Worm (Caenorhabditis elegans) whole organism, late embryonic: Measurements from ENCODE around the gene W09C2.9.

Experiments used
- ama-1 ChIP-seq: fragments of 150-350 bp; optimal IDR thresholded peaks from 2 replicates; lab custom pipeline; 2014
- gmeb-2 ChIP-seq: sonication (generic microtip); optimal IDR thresholded peaks from 2 replicates; lab custom pipeline; 2016; ENCODE audit warnings: missing genetic modification characterization, inconsistent platforms, missing compliant biosample characterization
- pha-4 ChIP-seq: fragments of 150-350 bp; optimal IDR thresholded peaks from 2 replicates; lab custom pipeline; 2018; ENCODE audit warnings: missing biosample characterization, missing genetic modification reagents, missing genetic modification characterization
- pqm-1 ChIP-seq: sonication (generic microtip); optimal IDR thresholded peaks from 2 replicates; lab custom pipeline; 2016; ENCODE audit warnings: missing genetic modification characterization, missing compliant biosample characterization

ce11 chrIV:9588784-9589457 is 34.2 kb downstream of the W09C2.9 start, which contains the start of gene trcs-1:
- TF ChIP-seq pqm-1 (tag; lab: Kevin White, UChicago), result no peak
- no peak for TF ChIP-seq ama-1 (lab: Kevin White, UChicago)
- no peak for TF ChIP-seq gmeb-2 (tag; lab: Kevin White, UChicago)
- TF ChIP-seq pha-4 (tag; lab: Kevin White, UChicago), result no peak
